Worm (Caenorhabditis elegans) whole organism, mixed stage, embryonic: ENCODE data around the gene F53F4.16.

ENCODE experiments used
- M03D4.4 ChIP-seq: sonication (generic microtip); optimal IDR thresholded peaks from 2 replicates; lab custom pipeline; 2017; ENCODE audit warnings: mild to moderate bottlenecking, missing genetic modification characterization, missing compliant biosample characterization
- blmp-1 ChIP-seq: fragments of 150-350 bp; optimal IDR thresholded peaks from 2 replicates; lab custom pipeline; 2014; ENCODE audit warnings: missing biosample characterization, missing genetic modification characterization
- ceh-39 ChIP-seq: fragments of 150-350 bp; optimal IDR thresholded peaks from 2 replicates; lab custom pipeline; 2014; ENCODE audit warnings: missing biosample characterization, missing genetic modification characterization
- ceh-43 ChIP-seq: fragments of 200-800 bp; sonication (Bioruptor generic); optimal IDR thresholded peaks from 2 replicates; lab custom pipeline; 2018; ENCODE audit warnings: mild to moderate bottlenecking, missing genetic modification characterization, moderate library complexity, missing compliant biosample characterization
- ceh-83 ChIP-seq: fragments of 200-800 bp; sonication (Bioruptor generic); optimal IDR thresholded peaks from 2 replicates; lab custom pipeline; 2018; ENCODE audit warnings: mild to moderate bottlenecking, missing genetic modification characterization, missing compliant biosample characterization
- ces-1 ChIP-seq: fragments of 150-350 bp; optimal IDR thresholded peaks from 2 replicates; lab custom pipeline; 2014; ENCODE audit warnings: missing biosample characterization, missing genetic modification reagents, missing genetic modification characterization
- cnd-1 ChIP-seq: fragments of 200-800 bp; sonication (Bioruptor generic); optimal IDR thresholded peaks from 2 replicates; lab custom pipeline; 2018; ENCODE audit warnings: mild to moderate bottlenecking, missing genetic modification characterization, missing compliant biosample characterization
- elt-1 ChIP-seq: sonication (generic microtip); optimal IDR thresholded peaks from 2 replicates; lab custom pipeline; 2017; ENCODE audit warnings: missing genetic modification characterization, mild to moderate bottlenecking, missing compliant biosample characterization, antibody characterized with exemption, moderate library complexity, borderline replicate concordance; ENCODE audit not compliant: insufficient read depth
- elt-3 ChIP-seq: fragments of 150-350 bp; optimal IDR thresholded peaks from 2 replicates; lab custom pipeline; 2014; ENCODE audit warnings: missing biosample characterization, missing genetic modification characterization
- flh-1 ChIP-seq: fragments of 200-800 bp; sonication (Bioruptor generic); optimal IDR thresholded peaks from 2 replicates; lab custom pipeline; 2018; ENCODE audit warnings: mild to moderate bottlenecking, missing genetic modification characterization, moderate library complexity, missing compliant biosample characterization
- ham-2 ChIP-seq: fragments of 200-800 bp; sonication (Bioruptor generic); optimal IDR thresholded peaks from 2 replicates; lab custom pipeline; 2018; ENCODE audit warnings: mild to moderate bottlenecking, missing genetic modification characterization, missing compliant biosample characterization
- hlh-1 ChIP-seq: fragments of 150-350 bp; optimal IDR thresholded peaks from 2 replicates; lab custom pipeline; 2014; ENCODE audit warnings: missing biosample characterization, missing genetic modification reagents, missing genetic modification characterization
- lin-13 ChIP-seq: fragments of 150-350 bp; optimal IDR thresholded peaks from 2 replicates; lab custom pipeline; 2014; ENCODE audit warnings: missing biosample characterization, missing genetic modification characterization
- lin-32 ChIP-seq: fragments of 200-800 bp; sonication (Bioruptor generic); optimal IDR thresholded peaks from 2 replicates; lab custom pipeline; 2018; ENCODE audit warnings: mild to moderate bottlenecking, missing genetic modification characterization, missing compliant biosample characterization
- lsy-2 ChIP-seq: fragments of 150-350 bp; optimal IDR thresholded peaks from 2 replicates; lab custom pipeline; 2014; ENCODE audit warnings: missing biosample characterization, missing genetic modification characterization
- mab-5 ChIP-seq: fragments of 150-350 bp; optimal IDR thresholded peaks from 2 replicates; lab custom pipeline; 2014; ENCODE audit warnings: missing biosample characterization, missing genetic modification characterization
- mls-2 ChIP-seq: sonication (generic microtip); optimal IDR thresholded peaks from 2 replicates; lab custom pipeline; 2016; ENCODE audit warnings: mild to moderate bottlenecking, missing genetic modification characterization, moderate library complexity, missing compliant biosample characterization
- nhr-12 ChIP-seq: fragments of 150-350 bp; optimal IDR thresholded peaks from 2 replicates; lab custom pipeline; 2014; ENCODE audit warnings: missing biosample characterization, missing genetic modification characterization
- nhr-2 ChIP-seq: fragments of 150-350 bp; optimal IDR thresholded peaks from 2 replicates; lab custom pipeline; 2014; ENCODE audit warnings: missing biosample characterization, missing genetic modification characterization
- nhr-237 ChIP-seq: fragments of 150-350 bp; optimal IDR thresholded peaks from 2 replicates; lab custom pipeline; 2014; ENCODE audit warnings: missing biosample characterization, missing genetic modification characterization
- nhr-28 ChIP-seq: fragments of 150-350 bp; optimal IDR thresholded peaks from 2 replicates; lab custom pipeline; 2014; ENCODE audit warnings: missing biosample characterization, missing genetic modification characterization
- nhr-76 ChIP-seq: sonication (generic microtip); optimal IDR thresholded peaks from 2 replicates; lab custom pipeline; 2017; ENCODE audit warnings: missing biosample characterization, missing genetic modification characterization
- sem-2 ChIP-seq: fragments of 200-800 bp; sonication (Bioruptor generic); optimal IDR thresholded peaks from 2 replicates; lab custom pipeline; 2018; ENCODE audit warnings: mild to moderate bottlenecking, missing genetic modification characterization, missing compliant biosample characterization
- sptf-1 ChIP-seq: sonication (generic microtip); optimal IDR thresholded peaks from 2 replicates; lab custom pipeline; 2017; ENCODE audit warnings: mild to moderate bottlenecking, missing genetic modification characterization, moderate library complexity, missing compliant biosample characterization
- unc-120 ChIP-seq: sonication (generic microtip); optimal IDR thresholded peaks from 2 replicates; lab custom pipeline; 2017; ENCODE audit warnings: missing genetic modification characterization, missing compliant biosample characterization; ENCODE audit not compliant: poor library complexity, severe bottlenecking
- unc-39 ChIP-seq: fragments of 150-350 bp; optimal IDR thresholded peaks from 2 replicates; lab custom pipeline; 2014; ENCODE audit warnings: missing biosample characterization, missing genetic modification characterization
- unc-62 ChIP-seq: fragments of 150-350 bp; optimal IDR thresholded peaks from 2 replicates; lab custom pipeline; 2014; ENCODE audit warnings: missing biosample characterization, missing genetic modification reagents, missing genetic modification characterization
- zip-8 ChIP-seq: fragments of 150-350 bp; optimal IDR thresholded peaks from 2 replicates; lab custom pipeline; 2014; ENCODE audit warnings: missing biosample characterization, missing genetic modification characterization

Gene F53F4.16

ce11 chrV:13647185-13647584, 25.6 kb upstream of the F53F4.16 start:
- TF ChIP-seq cnd-1 (tag; lab: Kevin White, UChicago) (no peak), hlh-1 (tag; lab: Kevin White, UChicago) (no peak), M03D4.4 (no peak), nhr-28 (tag; lab: Kevin White, UChicago) (no peak), nhr-12 (tag; lab: Kevin White, UChicago) (no peak), lin-13 (tag; lab: Kevin White, UChicago) (no peak), sptf-1 (tag; lab: Kevin White, UChicago) (no peak), flh-1 (GFP tag; lab: Kevin White, UChicago) (no peak), ceh-83 (GFP tag; lab: Kevin White, UChicago) (no peak), lsy-2 (tag; lab: Kevin White, UChicago) (no peak), mls-2 (tag; lab: Kevin White, UChicago) (no peak), mab-5 (tag; lab: Kevin White, UChicago) (no peak), lin-32 (no peak), nhr-76 (tag; lab: Kevin White, UChicago) (no peak), ces-1 (GFP tag; lab: Kevin White, UChicago) (no peak), ceh-39 (tag; lab: Kevin White, UChicago) (no peak), ham-2 (no peak), elt-3 (tag; lab: Kevin White, UChicago) (no peak), ceh-43 (GFP tag; lab: Kevin White, UChicago) (no peak)

- TF ChIP-seq zip-8 (tag; lab: Kevin White, UChicago) (no peak), lsy-2 (tag; lab: Kevin White, UChicago) (no peak), mab-5 (tag; lab: Kevin White, UChicago) (no peak), ceh-39 (tag; lab: Kevin White, UChicago) (no peak), sptf-1 (tag; lab: Kevin White, UChicago) (peak; percentile 62), nhr-12 (tag; lab: Kevin White, UChicago) (no peak), nhr-76 (tag; lab: Kevin White, UChicago) (no peak), unc-120 (tag; lab: Kevin White, UChicago) (no peak)
- TF ChIP-seq, all 35 proteins: peak for 1
Observed at ce11 chrV:13645848-13646578, 24.4 kb upstream of the F53F4.16 start.

ce11 chrV:13638040-13638439, 16.4 kb upstream of the F53F4.16 start:
- TF ChIP-seq M03D4.4 (no peak), nhr-12 (tag; lab: Kevin White, UChicago) (no peak), unc-39 (tag; lab: Kevin White, UChicago) (no peak), sptf-1 (tag; lab: Kevin White, UChicago) (no peak), blmp-1 (tag; lab: Kevin White, UChicago) (no peak), elt-3 (tag; lab: Kevin White, UChicago) (no peak), ces-1 (GFP tag; lab: Kevin White, UChicago) (no peak), sem-2 (GFP tag; lab: Kevin White, UChicago) (no peak), nhr-28 (tag; lab: Kevin White, UChicago) (no peak), nhr-237 (no peak), lsy-2 (tag; lab: Kevin White, UChicago) (no peak)

ce11 chrV:13636411-13636810, 14.8 kb upstream of the F53F4.16 start:
- no peak for TF ChIP-seq zip-8 (tag; lab: Kevin White, UChicago)
- peak; percentile 71 for TF ChIP-seq elt-1

ce11 chrV:13634149-13634548, 12.5 kb upstream of the F53F4.16 start, which contains the start of gene H37A05.2:
H37A05.2 (minus strand) TSS chrV:13634249.
- no peak for TF ChIP-seq unc-62 (GFP tag; lab: Kevin White, UChicago)
- no peak for TF ChIP-seq nhr-12 (tag; lab: Kevin White, UChicago)

- TF ChIP-seq ces-1 (GFP tag; lab: Kevin White, UChicago) (peak; percentile 82), nhr-2 (tag; lab: Kevin White, UChicago) (no peak), lsy-2 (tag; lab: Kevin White, UChicago) (no peak)
Observed at ce11 chrV:13627103-13627623, 5.5 kb upstream of the F53F4.16 start, which contains the start of gene sde-2. sde-2 (plus strand) TSS chrV:13627573.
